Worm (Caenorhabditis elegans) whole organism, midembryonic: ENCODE results near the gene lgc-53.

Experiments
- cog-1 ChIP-seq: sonication (generic microtip); optimal IDR thresholded peaks from 2 replicates; lab custom pipeline; 2016; ENCODE audit warnings: missing genetic modification characterization, missing compliant biosample characterization
- flt-1 ChIP-seq: fragments of 200-800 bp; sonication (Bioruptor generic); IDR thresholded peaks from 2 replicates; pipeline ENCODE4 v1.3.6; 2022; ENCODE audit warnings: missing genetic modification characterization, missing compliant biosample characterization
- ref-1 ChIP-seq: fragments of 200-800 bp; sonication (Bioruptor generic); conservative IDR thresholded peaks from 2 replicates; pipeline ENCODE4 v1.3.6; 2022; ENCODE audit warnings: missing genetic modification reagents, missing genetic modification characterization, missing compliant biosample characterization

DNA sequence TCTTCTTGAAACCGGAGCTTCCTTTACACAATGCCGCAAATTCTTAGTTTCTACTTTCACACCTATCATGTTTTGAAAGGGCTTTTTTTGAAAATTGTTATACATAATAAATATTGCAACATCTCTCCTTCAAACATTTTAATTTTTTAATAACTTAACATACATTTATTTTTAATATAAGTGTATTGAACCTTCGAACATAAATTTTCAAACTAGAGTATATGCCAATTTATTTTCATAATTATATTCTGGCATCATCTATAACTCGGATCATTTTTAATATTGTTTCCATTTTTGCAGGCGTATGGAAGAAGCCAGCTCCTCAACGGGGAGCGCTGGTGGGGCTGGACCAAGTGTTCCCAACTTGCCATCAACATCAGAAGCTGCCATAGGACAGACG is 17.8 kb downstream of the lgc-53 start, which contains the start of gene hda-4:
- TF ChIP-seq ref-1 (GFP tag; lab: Robert Waterston, UW) (no peak), cog-1 (tag; lab: Kevin White, UChicago) (no peak), flt-1 (no peak)
